Fruit fly (Drosophila melanogaster) whole organism, embryonic: ENCODE results near the gene CG13893.

Source experiments
- Bgb ChIP-seq: fragments of 200-800 bp; sonication (Bioruptor generic); IDR thresholded peaks from 2 replicates; pipeline ENCODE4 v1.3.6; 2022; ENCODE audit warnings: missing biosample characterization, missing genetic modification characterization; ENCODE audit not compliant: partially characterized antibody
- Blimp-1 ChIP-seq: fragments of 200-800 bp; sonication (Bioruptor generic); optimal IDR thresholded peaks from 3 replicates; lab custom pipeline; 2018; ENCODE audit warnings: missing biosample characterization, missing genetic modification characterization, mild to moderate bottlenecking, moderate library complexity, missing genetic modification reagents
- BtbVII ChIP-seq: fragments of 200-800 bp; sonication (Bioruptor generic); optimal IDR thresholded peaks from 3 replicates; lab custom pipeline; 2017; ENCODE audit warnings: missing biosample characterization, mild to moderate bottlenecking, missing genetic modification characterization
- Bteb2 ChIP-seq: fragments of 200-800 bp; sonication (Bioruptor generic); optimal IDR thresholded peaks from 2 replicates; lab custom pipeline; 2016; ENCODE audit warnings: missing biosample characterization, missing genetic modification characterization
- CG10267 ChIP-seq: fragments of 200-800 bp; sonication (Bioruptor generic); optimal IDR thresholded peaks from 2 replicates; lab custom pipeline; 2018; ENCODE audit warnings: missing biosample characterization, mild to moderate bottlenecking, missing genetic modification characterization, moderate library complexity
- CG10366 ChIP-seq: fragments of 200-800 bp; sonication (Bioruptor generic); IDR thresholded peaks from 2 replicates; pipeline ENCODE4 v1.3.6; 2022; ENCODE audit warnings: missing biosample characterization, missing genetic modification characterization
- CG11093 ChIP-seq: fragments of 200-800 bp; sonication (Bioruptor generic); IDR thresholded peaks from 3 replicates; pipeline ENCODE4 v1.3.6; 2022; ENCODE audit warnings: missing biosample characterization, missing genetic modification characterization
- CG13424 ChIP-seq: fragments of 200-800 bp; sonication (Bioruptor generic); optimal IDR thresholded peaks from 2 replicates; lab custom pipeline; 2019; ENCODE audit warnings: missing biosample characterization, mild to moderate bottlenecking, missing genetic modification characterization, moderate library complexity
- CG13624 ChIP-seq: fragments of 200-800 bp; sonication (Bioruptor generic); optimal IDR thresholded peaks from 2 replicates; lab custom pipeline; 2016; ENCODE audit warnings: missing biosample characterization, missing genetic modification characterization
- CG15696 ChIP-seq: fragments of 200-800 bp; sonication (Bioruptor generic); optimal IDR thresholded peaks from 2 replicates; lab custom pipeline; 2019; ENCODE audit warnings: missing biosample characterization, mild to moderate bottlenecking, missing genetic modification characterization, moderate library complexity
- CG18476 ChIP-seq: fragments of 200-800 bp; sonication (Bioruptor generic); optimal IDR thresholded peaks from 2 replicates; lab custom pipeline; 2016; ENCODE audit warnings: missing biosample characterization, mild to moderate bottlenecking, missing genetic modification characterization
- CG18619 ChIP-seq: fragments of 200-800 bp; sonication (Bioruptor generic); optimal IDR thresholded peaks from 3 replicates; lab custom pipeline; 2017; ENCODE audit warnings: missing biosample characterization, mild to moderate bottlenecking, missing genetic modification characterization
- CG2199 ChIP-seq: fragments of 200-800 bp; sonication (Bioruptor generic); IDR thresholded peaks from 3 replicates; pipeline ENCODE4 v1.3.6; 2022; ENCODE audit warnings: missing biosample characterization, missing genetic modification characterization
- CG2889 ChIP-seq: fragments of 200-800 bp; sonication (Bioruptor generic); IDR thresholded peaks from 3 replicates; pipeline ENCODE4 v1.3.6; 2022; ENCODE audit warnings: missing biosample characterization, missing genetic modification characterization
- CG3726 ChIP-seq: fragments of 200-800 bp; sonication (Bioruptor generic); IDR thresholded peaks from 3 replicates; pipeline ENCODE4, ENCODE4 v1.3.6; 2022; ENCODE audit warnings: missing biosample characterization, missing genetic modification characterization
- CG3838 ChIP-seq: fragments of 200-800 bp; sonication (Bioruptor generic); optimal IDR thresholded peaks from 3 replicates; lab custom pipeline; 2016; ENCODE audit warnings: missing biosample characterization, missing genetic modification characterization
- CG7839 ChIP-seq: fragments of 200-800 bp; sonication (Bioruptor generic); optimal IDR thresholded peaks from 3 replicates; lab custom pipeline; 2018; ENCODE audit warnings: missing biosample characterization, mild to moderate bottlenecking, missing genetic modification characterization, moderate library complexity
- CG8765 ChIP-seq: fragments of 200-800 bp; sonication (Bioruptor generic); IDR thresholded peaks from 2 replicates; pipeline ENCODE4 v1.3.6; 2022; ENCODE audit warnings: missing biosample characterization, missing genetic modification characterization
- CG9797 ChIP-seq: fragments of 200-800 bp; sonication (Bioruptor generic); optimal IDR thresholded peaks from 3 replicates; lab custom pipeline; 2018; ENCODE audit warnings: missing biosample characterization, mild to moderate bottlenecking, missing genetic modification characterization
- CG9932 ChIP-seq: fragments of 200-800 bp; sonication (Bioruptor generic); IDR thresholded peaks from 2 replicates; pipeline ENCODE4 v1.3.6; 2022; ENCODE audit warnings: missing biosample characterization, missing genetic modification characterization
- Camta ChIP-seq: fragments of 200-800 bp; sonication (Bioruptor generic); optimal IDR thresholded peaks from 2 replicates; lab custom pipeline; 2016; ENCODE audit warnings: missing biosample characterization, missing genetic modification characterization
- E2f2 ChIP-seq: fragments of 200-800 bp; sonication (Bioruptor generic); IDR thresholded peaks from 2 replicates; pipeline ENCODE4 v1.3.6; 2022; ENCODE audit warnings: missing biosample characterization, missing genetic modification characterization
- Hsf ChIP-seq: fragments of 200-800 bp; sonication (Bioruptor generic); optimal IDR thresholded peaks from 3 replicates; lab custom pipeline; 2016; ENCODE audit warnings: missing biosample characterization, missing genetic modification characterization
- Med ChIP-seq: fragments of 200-800 bp; sonication (Bioruptor generic); peaks from one replicate; lab custom pipeline; 2016; ENCODE audit warnings: missing biosample characterization, missing genetic modification characterization, mild to moderate bottlenecking, inconsistent platforms, moderate library complexity
- Mes4 ChIP-seq: fragments of 200-800 bp; sonication (Bioruptor generic); optimal IDR thresholded peaks from 2 replicates; lab custom pipeline; 2016; ENCODE audit warnings: missing biosample characterization, missing genetic modification characterization
- Mrtf ChIP-seq: fragments of 200-800 bp; sonication (Bioruptor generic); IDR thresholded peaks from 3 replicates; pipeline ENCODE4 v1.3.6; 2022; ENCODE audit warnings: missing biosample characterization, missing genetic modification characterization
- PHDP ChIP-seq: fragments of 200-800 bp; sonication (Bioruptor generic); optimal IDR thresholded peaks from 3 replicates; lab custom pipeline; 2018; ENCODE audit warnings: missing biosample characterization, mild to moderate bottlenecking, missing genetic modification characterization, moderate library complexity
- Sox100B ChIP-seq: fragments of 200-800 bp; sonication (Bioruptor generic); optimal IDR thresholded peaks from 3 replicates; lab custom pipeline; 2018; ENCODE audit warnings: missing biosample characterization, mild to moderate bottlenecking, missing genetic modification characterization
- Sry-δ ChIP-seq: fragments of 200-800 bp; sonication (Bioruptor generic); optimal IDR thresholded peaks from 2 replicates; lab custom pipeline; 2016; ENCODE audit warnings: missing biosample characterization, missing genetic modification characterization
- abd-A ChIP-seq: fragments of 200-800 bp; sonication (Bioruptor generic); optimal IDR thresholded peaks from 3 replicates; lab custom pipeline; 2019; ENCODE audit warnings: missing biosample characterization, mild to moderate bottlenecking, missing genetic modification characterization, moderate library complexity
- bab2 ChIP-seq: fragments of 200-800 bp; sonication (Bioruptor generic); optimal IDR thresholded peaks from 2 replicates; lab custom pipeline; 2016; ENCODE audit warnings: missing biosample characterization, missing genetic modification characterization
- bbx ChIP-seq: fragments of 200-800 bp; sonication (Bioruptor generic); IDR thresholded peaks from 2 replicates; pipeline ENCODE4 v1.3.6; 2022; ENCODE audit warnings: missing biosample characterization, missing genetic modification characterization; ENCODE audit not compliant: partially characterized antibody
- bsh ChIP-seq, 2 experiments: fragments of 200-800 bp; sonication (Bioruptor generic); optimal IDR thresholded peaks; 2 replicates each; lab custom pipeline; 2017 to 2018; ENCODE audit warnings: mild to moderate bottlenecking in 2 of 2, missing biosample characterization in 2 of 2, missing genetic modification characterization in 2 of 2, moderate library complexity in 1 of 2
- cato ChIP-seq: fragments of 200-800 bp; sonication (Bioruptor generic); optimal IDR thresholded peaks from 2 replicates; lab custom pipeline; 2016; ENCODE audit warnings: missing biosample characterization, missing genetic modification characterization, borderline replicate concordance
- caup ChIP-seq: fragments of 200-800 bp; sonication (Bioruptor generic); optimal IDR thresholded peaks from 3 replicates; lab custom pipeline; 2017; ENCODE audit warnings: missing biosample characterization, mild to moderate bottlenecking, missing genetic modification characterization, moderate library complexity; ENCODE audit not compliant: severe bottlenecking
- chinmo ChIP-seq: fragments of 200-800 bp; sonication (Bioruptor generic); IDR thresholded peaks from 4 replicates; pipeline ENCODE4 v1.3.6; 2022; ENCODE audit warnings: missing biosample characterization, missing genetic modification characterization; ENCODE audit not compliant: partially characterized antibody
- ci ChIP-seq: fragments of 200-800 bp; sonication (Bioruptor generic); IDR thresholded peaks from 3 replicates; pipeline ENCODE4 v1.3.6; 2022; ENCODE audit warnings: missing biosample characterization, missing genetic modification characterization
- crol ChIP-seq: fragments of 200-800 bp; sonication (Bioruptor generic); IDR thresholded peaks from 2 replicates; pipeline ENCODE4 v1.3.6; 2022; ENCODE audit warnings: missing biosample characterization, missing genetic modification characterization
- dmrt99B ChIP-seq: fragments of 200-800 bp; sonication (Bioruptor generic); optimal IDR thresholded peaks from 2 replicates; lab custom pipeline; 2018; ENCODE audit warnings: missing biosample characterization, mild to moderate bottlenecking, missing genetic modification characterization, moderate library complexity
- ewg ChIP-seq: fragments of 200-800 bp; sonication (Bioruptor generic); optimal IDR thresholded peaks from 3 replicates; lab custom pipeline; 2017; ENCODE audit warnings: mild to moderate bottlenecking, missing biosample characterization, missing genetic modification reagents, missing genetic modification characterization
- kni ChIP-seq: fragments of 200-800 bp; sonication (Bioruptor generic); optimal IDR thresholded peaks from 3 replicates; lab custom pipeline; 2017; ENCODE audit warnings: mild to moderate bottlenecking, missing biosample characterization, missing genetic modification reagents, missing genetic modification characterization
- lola ChIP-seq, 3 experiments: fragments of >200 bp in 2 of 3; fragments of 200-800 bp in 1 of 3; sonication (Bioruptor generic) in 1 of 3; optimal IDR thresholded peaks; 2 replicates each; lab custom pipeline; 2017 to 2019; ENCODE audit warnings: missing biosample characterization in 3 of 3, missing genetic modification characterization in 3 of 3, mild to moderate bottlenecking in 1 of 3, moderate library complexity in 1 of 3
- mirr ChIP-seq: fragments of 200-800 bp; sonication (Bioruptor generic); optimal IDR thresholded peaks from 3 replicates; lab custom pipeline; 2018; ENCODE audit warnings: missing biosample characterization, mild to moderate bottlenecking, missing genetic modification characterization
- mld ChIP-seq: fragments of 200-800 bp; sonication (Bioruptor generic); IDR thresholded peaks from 3 replicates; pipeline ENCODE4 v1.3.6; 2022; ENCODE audit warnings: missing biosample characterization, missing genetic modification characterization; ENCODE audit not compliant: partially characterized antibody
- nau ChIP-seq: fragments of 200-800 bp; sonication (Bioruptor generic); optimal IDR thresholded peaks from 3 replicates; lab custom pipeline; 2017; ENCODE audit warnings: missing biosample characterization, mild to moderate bottlenecking, missing genetic modification characterization, missing genetic modification reagents
- pros ChIP-seq: fragments of 200-800 bp; sonication (Bioruptor generic); optimal IDR thresholded peaks from 3 replicates; lab custom pipeline; 2019; ENCODE audit warnings: missing biosample characterization, mild to moderate bottlenecking, missing genetic modification characterization, moderate library complexity
- pum ChIP-seq: fragments of 200-800 bp; sonication (Bioruptor generic); optimal IDR thresholded peaks from 2 replicates; lab custom pipeline; 2016; ENCODE audit warnings: missing biosample characterization, missing genetic modification characterization
- sim ChIP-seq: fragments of 200-800 bp; sonication (Bioruptor generic); IDR thresholded peaks from 2 replicates; pipeline ENCODE4 v1.3.6; 2022; ENCODE audit warnings: missing biosample characterization, missing genetic modification characterization
- sna ChIP-seq: fragments of 200-800 bp; sonication (Bioruptor generic); IDR thresholded peaks from 2 replicates; pipeline ENCODE4 v1.3.6; 2022; ENCODE audit warnings: missing biosample characterization, missing genetic modification characterization; ENCODE audit not compliant: partially characterized antibody
- unc-4 ChIP-seq: fragments of 200-800 bp; sonication (Bioruptor generic); IDR thresholded peaks from 2 replicates; pipeline ENCODE4 v1.3.6; 2022; ENCODE audit warnings: missing biosample characterization, missing genetic modification characterization; ENCODE audit not compliant: partially characterized antibody

CG13893 gene

DNA sequence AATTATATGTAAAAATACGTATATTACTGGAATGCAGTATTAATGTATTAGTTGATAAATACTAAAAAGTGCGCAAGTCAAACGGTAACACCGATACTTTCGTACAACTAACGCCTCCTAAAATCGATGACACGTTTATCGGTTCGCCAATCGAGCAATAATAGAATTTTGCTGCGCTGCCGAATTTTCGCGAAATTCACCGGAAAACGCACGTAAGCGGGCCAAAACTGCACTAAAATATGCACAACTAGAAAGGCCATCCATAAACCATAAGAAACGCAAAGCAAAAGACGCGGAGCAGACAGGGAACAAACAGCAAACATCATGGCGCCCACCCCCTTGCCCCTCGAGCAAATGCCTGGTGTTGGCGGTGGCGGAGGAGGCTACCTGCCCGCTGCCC, 10.7 kb downstream of the CG13893 start, which contains the start of gene MED14 (continued):
- no peak for TF ChIP-seq CG3838 (GFP tag; lab: Kevin White, UChicago)
- TF ChIP-seq dmrt99B (tag; lab: Kevin White, UChicago): no peak
- no peak for TF ChIP-seq abd-A (tag; lab: Kevin White, UChicago)
- no peak for TF ChIP-seq PHDP (tag; lab: Kevin White, UChicago)
- peak; percentile 54; the same call in 1 of the 4 replicates for TF ChIP-seq chinmo (GFP tag; lab: Robert Waterston, UW)
- no peak for TF ChIP-seq bab2 (GFP tag; lab: Kevin White, UChicago)
- peak; percentile 94 for TF ChIP-seq crol (GFP tag; lab: Robert Waterston, UW)
- TF ChIP-seq Camta (GFP tag; lab: Kevin White, UChicago): no peak
- no peak for TF ChIP-seq Sox100B (GFP tag; lab: Kevin White, UChicago)
- TF ChIP-seq pros (GFP tag; lab: Kevin White, UChicago): no peak
- TF ChIP-seq CG2889 (GFP tag; lab: Robert Waterston, UW): no peak
- TF ChIP-seq ci: no peak
- TF ChIP-seq CG18476 (GFP tag; lab: Kevin White, UChicago): no peak
- TF ChIP-seq Sry-δ (GFP tag; lab: Kevin White, UChicago): peak; percentile 35
- no peak for TF ChIP-seq CG3726 (GFP tag; lab: Robert Waterston, UW)
- no peak for TF ChIP-seq CG11093 (GFP tag; lab: Robert Waterston, UW)
- TF ChIP-seq mld (GFP tag; lab: Robert Waterston, UW): peak; percentile 35; the same call in 1 of the 3 replicates
- TF ChIP-seq sim (GFP tag; lab: Robert Waterston, UW): no peak
- peak; percentile 70 for TF ChIP-seq Bgb
- no peak for TF ChIP-seq CG7839 (tag; lab: Kevin White, UChicago)
- no peak for TF ChIP-seq Hsf
- TF ChIP-seq cato (GFP tag; lab: Kevin White, UChicago): no peak
- TF ChIP-seq Med (GFP tag; lab: Kevin White, UChicago): peak; percentile 71
- no peak for TF ChIP-seq Mrtf
- no peak for TF ChIP-seq bsh (GFP tag; optimal IDR thresholded peaks at IDR 0.05; lab: Kevin White, UChicago)
- no peak for TF ChIP-seq CG13424 (tag; lab: Kevin White, UChicago)
- TF ChIP-seq lola (GFP tag; optimal IDR thresholded peaks at IDR 0.05; lab: Kevin White, UChicago): no peak
- TF ChIP-seq mirr (GFP tag; lab: Kevin White, UChicago): no peak
- TF ChIP-seq E2f2 (GFP tag; lab: Robert Waterston, UW): peak; percentile 75
- no peak for TF ChIP-seq CG15696 (tag; lab: Kevin White, UChicago)
- no peak for TF ChIP-seq BtbVII (GFP tag; lab: Kevin White, UChicago)
- no peak for TF ChIP-seq Blimp-1 (GFP tag; lab: Kevin White, UChicago)
- no peak for TF ChIP-seq Bteb2
- TF ChIP-seq ewg: no peak
- TF ChIP-seq CG9797 (GFP tag; lab: Kevin White, UChicago): peak; percentile 80
- TF ChIP-seq nau (GFP tag; lab: Kevin White, UChicago): no peak
- peak; percentile 47; the same call in 1 of the 2 replicates for TF ChIP-seq sna (GFP tag; lab: Robert Waterston, UW)
- no peak for TF ChIP-seq CG18619 (GFP tag; lab: Kevin White, UChicago)
- TF ChIP-seq CG9932: no peak
- peak; percentile 66 for TF ChIP-seq bbx (GFP tag; lab: Robert Waterston, UW)
- TF ChIP-seq pum: no peak
- TF ChIP-seq caup (GFP tag; lab: Kevin White, UChicago): no peak
- no peak for TF ChIP-seq CG10267
- no peak for TF ChIP-seq CG13624 (GFP tag; lab: Kevin White, UChicago)
- no peak for TF ChIP-seq CG2199 (GFP tag; lab: Robert Waterston, UW)
- no peak for TF ChIP-seq CG10366 (GFP tag; lab: Robert Waterston, UW)
- no peak for TF ChIP-seq Mes4
- no peak for TF ChIP-seq kni
- TF ChIP-seq unc-4: peak; percentile 70
- no peak for TF ChIP-seq CG8765 (GFP tag; lab: Robert Waterston, UW)
